Worm (Caenorhabditis elegans) whole organism, L3 larva: ENCODE results near the gene Y38H8A.7.
"Not testable (repeated sequence)": the region's sequence is repeated elsewhere in the genome, so short reads cannot be mapped to it uniquely, and the experiment has no call there.

Experiments
- ceh-28 ChIP-seq: fragments of 150-350 bp; optimal IDR thresholded peaks from 2 replicates; lab custom pipeline; 2014; ENCODE audit warnings: missing biosample characterization, missing genetic modification reagents, missing genetic modification characterization
- fos-1 ChIP-seq: fragments of 150-350 bp; optimal IDR thresholded peaks from 2 replicates; lab custom pipeline; 2014; ENCODE audit warnings: missing biosample characterization, missing genetic modification characterization
- lin-39 ChIP-seq: fragments of 150-350 bp; optimal IDR thresholded peaks from 2 replicates; lab custom pipeline; 2018; ENCODE audit warnings: missing biosample characterization, missing genetic modification reagents, missing genetic modification characterization
- mdl-1 ChIP-seq: fragments of 150-350 bp; optimal IDR thresholded peaks from 2 replicates; lab custom pipeline; 2014; ENCODE audit warnings: missing biosample characterization, missing genetic modification characterization
- nhr-25 ChIP-seq: sonication (generic microtip); optimal IDR thresholded peaks from 2 replicates; lab custom pipeline; 2017; ENCODE audit warnings: missing biosample characterization, missing genetic modification characterization
- nhr-28 ChIP-seq: fragments of 150-350 bp; optimal IDR thresholded peaks from 2 replicates; lab custom pipeline; 2014; ENCODE audit warnings: missing biosample characterization, missing genetic modification characterization
- nhr-67 ChIP-seq: fragments of 150-350 bp; optimal IDR thresholded peaks from 2 replicates; lab custom pipeline; 2014; ENCODE audit warnings: missing biosample characterization, missing genetic modification characterization
- nhr-77 ChIP-seq: fragments of 150-350 bp; optimal IDR thresholded peaks from 2 replicates; lab custom pipeline; 2014; ENCODE audit warnings: missing biosample characterization, missing genetic modification characterization
- ztf-4 ChIP-seq: fragments of 150-350 bp; optimal IDR thresholded peaks from 2 replicates; lab custom pipeline; 2014; ENCODE audit warnings: missing biosample characterization, missing genetic modification characterization

DNA sequence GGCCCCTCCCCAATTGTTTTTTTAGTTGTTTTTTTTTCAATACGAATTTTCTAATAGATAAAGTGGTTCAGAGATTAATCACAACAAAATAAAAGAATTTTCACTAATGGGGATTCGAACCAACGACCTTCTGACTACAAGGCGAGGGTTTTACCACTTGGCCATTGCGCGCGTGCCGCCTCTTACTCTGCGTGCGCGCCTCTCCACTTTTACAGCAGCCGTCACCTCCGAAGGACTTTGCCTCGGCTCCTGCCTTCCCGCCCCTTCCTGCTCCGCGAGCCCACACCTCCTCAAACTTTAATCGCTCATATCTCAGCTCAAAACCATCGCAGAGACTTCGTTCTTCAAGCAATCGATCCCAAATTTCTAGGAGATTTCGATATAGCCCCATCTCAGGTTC is 25.2 kb upstream of the Y38H8A.7 start:
- not testable (repeated sequence) for TF ChIP-seq ztf-4 (tag; lab: Kevin White, UChicago); mdl-1 (tag; lab: Kevin White, UChicago); nhr-67 (tag; lab: Kevin White, UChicago); nhr-28 (tag; lab: Kevin White, UChicago); nhr-77; ceh-28 (tag; lab: Kevin White, UChicago); lin-39; nhr-25 (tag; lab: Kevin White, UChicago); fos-1
